Worm (Caenorhabditis elegans): ENCODE measurements around the gene prp-40.

- TF ChIP-seq mxl-1 (tag; optimal IDR thresholded peaks at IDR 0.05) (no peak), hsf-1 (GFP tag; IDR thresholded peaks at IDR 0.05) (no peak), let-526 (GFP tag; IDR thresholded peaks at IDR 0.05) (no peak)
Observed at ce11 chrIII:9476564-9476963, 45.3 kb upstream of the prp-40 start.

Measured in whole organism, young adult.